Fruit fly (Drosophila melanogaster) whole organism: ENCODE measurements around the gene CG40470.

Source experiments
- Dll ChIP-seq: fragments of >200 bp; optimal IDR thresholded peaks from 2 replicates; lab custom pipeline; 2017
- EcR ChIP-seq, 2 experiments: fragments of >200 bp; optimal IDR thresholded peaks; 2 replicates each; lab custom pipeline; 2017; ENCODE audit warnings: missing biosample characterization in 2 of 2, missing genetic modification characterization in 2 of 2, missing genetic modification reagents in 2 of 2
- pan ChIP-seq: fragments of >200 bp; optimal IDR thresholded peaks from 2 replicates; lab custom pipeline; 2017
- psq ChIP-seq: fragments of >200 bp; optimal IDR thresholded peaks from 2 replicates; lab custom pipeline; 2017
- usp ChIP-seq: fragments of >200 bp; optimal IDR thresholded peaks from 2 replicates; lab custom pipeline; 2017; ENCODE audit warnings: missing biosample characterization, missing genetic modification characterization, mixed read lengths

dm6 chr3L:24029774-24030173 is 43.6 kb upstream of the CG40470 start:
- TF ChIP-seq psq (lab: Kevin White, UChicago): no peak
- no peak for TF ChIP-seq usp (GFP tag; lab: Kevin White, UChicago)
- no peak for TF ChIP-seq EcR (GFP tag; optimal IDR thresholded peaks at IDR 0.05; lab: Kevin White, UChicago)
- no peak for TF ChIP-seq Dll
- TF ChIP-seq pan: no peak
